Fruit fly (Drosophila melanogaster) whole organism, adult: ENCODE results near the gene CG14968.

ENCODE experiments used
- CG11617 ChIP-seq: fragments of 200-800 bp; sonication (Bioruptor generic); optimal IDR thresholded peaks from 2 replicates; lab custom pipeline; 2017; ENCODE audit warnings: mild to moderate bottlenecking, missing biosample characterization, missing genetic modification reagents, missing genetic modification characterization
- CG12768 ChIP-seq: fragments of 200-800 bp; sonication (Bioruptor generic); optimal IDR thresholded peaks from 2 replicates; lab custom pipeline; 2017; ENCODE audit warnings: missing biosample characterization, missing genetic modification characterization, mild to moderate bottlenecking, moderate library complexity, missing genetic modification reagents
- CG14711 ChIP-seq: fragments of 200-800 bp; sonication (Bioruptor generic); optimal IDR thresholded peaks from 2 replicates; lab custom pipeline; 2018; ENCODE audit warnings: missing biosample characterization, mild to moderate bottlenecking, missing genetic modification characterization, moderate library complexity
- CG1620 ChIP-seq: fragments of 200-800 bp; sonication (Bioruptor generic); optimal IDR thresholded peaks from 2 replicates; lab custom pipeline; 2016; ENCODE audit warnings: missing biosample characterization, missing genetic modification characterization
- CG33017 ChIP-seq: fragments of 200-800 bp; sonication (Bioruptor generic); optimal IDR thresholded peaks from 2 replicates; lab custom pipeline; 2018; ENCODE audit warnings: missing biosample characterization, mild to moderate bottlenecking, missing genetic modification characterization, moderate library complexity
- CG5204 ChIP-seq: fragments of 200-800 bp; sonication (Bioruptor generic); optimal IDR thresholded peaks from 2 replicates; lab custom pipeline; 2016; ENCODE audit warnings: missing biosample characterization, missing genetic modification characterization
- CG7045 ChIP-seq: fragments of 200-800 bp; sonication (Bioruptor generic); optimal IDR thresholded peaks from 2 replicates; lab custom pipeline; 2017; ENCODE audit warnings: missing biosample characterization, mild to moderate bottlenecking, missing genetic modification characterization
- CG7101 ChIP-seq: fragments of 200-800 bp; sonication (Bioruptor generic); optimal IDR thresholded peaks from 2 replicates; lab custom pipeline; 2018; ENCODE audit warnings: missing biosample characterization, mild to moderate bottlenecking, missing genetic modification characterization, moderate library complexity
- Clk ChIP-seq: fragments of 200-800 bp; sonication (Bioruptor generic); optimal IDR thresholded peaks from 2 replicates; lab custom pipeline; 2017; ENCODE audit warnings: missing biosample characterization, missing genetic modification characterization
- Crg-1 ChIP-seq: fragments of 200-800 bp; sonication (Bioruptor generic); optimal IDR thresholded peaks from 2 replicates; lab custom pipeline; 2016; ENCODE audit warnings: missing biosample characterization, missing genetic modification characterization
- Hr96 ChIP-seq: fragments of 200-800 bp; sonication (Bioruptor generic); optimal IDR thresholded peaks from 2 replicates; lab custom pipeline; 2016; ENCODE audit warnings: missing biosample characterization, missing genetic modification characterization
- Mnt ChIP-seq: fragments of 200-800 bp; sonication (Bioruptor generic); optimal IDR thresholded peaks from 2 replicates; lab custom pipeline; 2016; ENCODE audit warnings: missing biosample characterization, mild to moderate bottlenecking, missing genetic modification characterization
- bab1 ChIP-seq: fragments of 200-800 bp; sonication (Bioruptor generic); optimal IDR thresholded peaks from 3 replicates; lab custom pipeline; 2019; ENCODE audit warnings: missing biosample characterization, mild to moderate bottlenecking, missing genetic modification characterization, moderate library complexity
- cic ChIP-seq: fragments of 200-800 bp; sonication (Bioruptor generic); optimal IDR thresholded peaks from 2 replicates; lab custom pipeline; 2017; ENCODE audit warnings: missing biosample characterization, mild to moderate bottlenecking, missing genetic modification characterization, moderate library complexity
- cnc ChIP-seq, 2 experiments: fragments of >200 bp; optimal IDR thresholded peaks; 2 replicates each; lab custom pipeline; 2017
- kay ChIP-seq: fragments of 200-800 bp; sonication (Bioruptor generic); peaks from one replicate; lab custom pipeline; 2016; ENCODE audit warnings: missing biosample characterization, missing genetic modification characterization, borderline replicate concordance
- ovo ChIP-seq: fragments of 200-800 bp; sonication (Bioruptor generic); optimal IDR thresholded peaks from 2 replicates; lab custom pipeline; 2016; ENCODE audit warnings: missing biosample characterization, missing genetic modification characterization
- pad ChIP-seq: fragments of 200-800 bp; sonication (Bioruptor generic); optimal IDR thresholded peaks from 3 replicates; lab custom pipeline; 2017; ENCODE audit warnings: missing biosample characterization, missing genetic modification characterization, mild to moderate bottlenecking, moderate library complexity, missing genetic modification reagents
- tj ChIP-seq: fragments of 200-800 bp; sonication (Bioruptor generic); optimal IDR thresholded peaks from 3 replicates; lab custom pipeline; 2017; ENCODE audit warnings: missing biosample characterization, mild to moderate bottlenecking, missing genetic modification characterization, moderate library complexity
- toe ChIP-seq: fragments of 200-800 bp; sonication (Bioruptor generic); optimal IDR thresholded peaks from 2 replicates; lab custom pipeline; 2016; ENCODE audit warnings: missing biosample characterization, missing genetic modification characterization

The CG14968 gene

DNA sequence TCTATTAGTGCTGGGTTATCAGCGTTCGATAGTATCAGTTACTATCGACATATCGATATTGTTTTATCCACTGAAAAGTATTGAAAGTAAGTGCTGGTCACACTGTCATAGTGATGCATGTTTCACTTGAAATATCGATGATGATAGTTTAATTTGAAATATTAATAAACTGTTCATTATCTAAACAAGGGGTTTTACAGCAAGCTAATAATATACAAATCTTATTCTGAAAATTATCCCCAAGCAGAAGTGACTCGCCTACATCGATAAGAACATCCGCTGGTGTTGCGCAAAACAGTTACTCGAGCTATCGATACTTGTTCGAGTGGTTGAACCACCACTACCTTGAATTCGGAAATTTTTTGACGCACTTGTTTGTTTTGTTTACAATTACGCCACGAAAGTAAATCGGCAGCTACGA is 16.3 kb upstream of the CG14968 start, which contains the start of the genes PIG-C, CG12016 and Dpm2:
TSS of gene PIG-C (minus strand) at position 10 of the 421 bp plus-strand sequence.
TSS of gene CG12016 (plus strand) at position 333 of the 421 bp plus-strand sequence.
TSS of gene Dpm2 (plus strand) at position 333 of the 421 bp plus-strand sequence.
- TF ChIP-seq toe (peak; percentile 92), Hr96 (GFP tag; lab: Kevin White, UChicago) (peak; percentile 85), Clk (GFP tag; lab: Kevin White, UChicago) (peak; percentile 44), CG11617 (GFP tag; lab: Kevin White, UChicago) (peak; percentile 59), CG7045 (GFP tag; lab: Kevin White, UChicago) (peak; percentile 54), Crg-1 (GFP tag; lab: Kevin White, UChicago) (peak; percentile 65), CG14711 (tag; lab: Kevin White, UChicago) (peak; percentile 53), kay (GFP tag; lab: Kevin White, UChicago) (no peak), cnc (optimal IDR thresholded peaks at IDR 0.05; lab: Kevin White, UChicago) (no peak), Mnt (GFP tag; lab: Kevin White, UChicago) (peak; percentile 76), CG7101 (tag; lab: Kevin White, UChicago) (peak; percentile 75), ovo (GFP tag; lab: Kevin White, UChicago) (peak; percentile 49), CG12768 (GFP tag; lab: Kevin White, UChicago) (peak; percentile 40), CG33017 (peak; percentile 66), tj (GFP tag; lab: Kevin White, UChicago) (peak; percentile 40), CG1620 (GFP tag; lab: Kevin White, UChicago) (peak; percentile 81), CG5204 (GFP tag; lab: Kevin White, UChicago) (no peak), bab1 (GFP tag; lab: Kevin White, UChicago) (peak; percentile 75), cic (GFP tag; lab: Kevin White, UChicago) (no peak), pad (GFP tag; lab: Kevin White, UChicago) (peak; percentile 54)

dm6 chr3L:3316441-3316840 is 13.5 kb upstream of the CG14968 start, which contains the start of gene Drsl5:
TSS of gene Drsl5 (plus strand) at chr3L:3316781.
- TF ChIP-seq Hr96 (GFP tag; lab: Kevin White, UChicago) (no peak), cic (GFP tag; lab: Kevin White, UChicago) (no peak), Crg-1 (GFP tag; lab: Kevin White, UChicago) (no peak), CG11617 (GFP tag; lab: Kevin White, UChicago) (no peak)

DNA sequence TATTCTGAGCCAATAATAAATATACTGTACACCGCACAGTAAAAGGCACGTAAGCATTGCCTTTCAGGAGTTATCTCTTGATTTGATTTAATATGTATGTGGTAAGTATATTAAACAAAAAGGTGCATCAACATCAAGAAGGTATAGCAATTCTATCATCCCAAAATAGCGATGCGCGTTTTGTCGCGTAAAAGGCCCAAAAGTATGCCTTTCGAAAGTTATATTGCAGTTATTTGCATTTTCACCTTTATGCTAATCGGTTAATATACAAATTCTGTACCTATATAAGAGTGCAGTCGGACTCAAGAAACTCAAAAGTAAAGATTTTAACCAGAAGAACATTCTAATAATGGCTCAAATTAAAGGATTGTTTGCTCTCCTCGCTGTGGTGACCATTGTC is 12.4 kb upstream of the CG14968 start, which contains the start of gene Drsl4:
TSS of gene Drsl4 (plus strand) at position 333 of the 400 bp plus-strand sequence.
- peak; percentile 22 for TF ChIP-seq bab1 (GFP tag; lab: Kevin White, UChicago)
- no peak for TF ChIP-seq kay (GFP tag; lab: Kevin White, UChicago)

dm6 chr3L:3314696-3315095 is 11.8 kb upstream of the CG14968 start, which contains the start of gene Drsl3:
TSS of gene Drsl3 (plus strand) at chr3L:3314996.
- TF ChIP-seq CG7045 (GFP tag; lab: Kevin White, UChicago): no peak

- TF ChIP-seq CG7101 (tag; lab: Kevin White, UChicago) (no peak), CG33017 (no peak), CG12768 (GFP tag; lab: Kevin White, UChicago) (no peak), ovo (GFP tag; lab: Kevin White, UChicago) (no peak), CG14711 (tag; lab: Kevin White, UChicago) (no peak), Mnt (GFP tag; lab: Kevin White, UChicago) (no peak), CG5204 (GFP tag; lab: Kevin White, UChicago) (no peak), CG11617 (GFP tag; lab: Kevin White, UChicago) (no peak), pad (GFP tag; lab: Kevin White, UChicago) (no peak), Clk (GFP tag; lab: Kevin White, UChicago) (no peak), tj (GFP tag; lab: Kevin White, UChicago) (no peak), toe (no peak)
These were observed 11.1 kb upstream of the CG14968 start, which contains the start of gene Drsl2 for dm6 chr3L:3314049-3314448. TSS of gene Drsl2 (plus strand) at chr3L:3314349.

- TF ChIP-seq Mnt (GFP tag; lab: Kevin White, UChicago) (peak; percentile 98), CG14711 (tag; lab: Kevin White, UChicago) (no peak), tj (GFP tag; lab: Kevin White, UChicago) (peak; percentile 59), Hr96 (GFP tag; lab: Kevin White, UChicago) (no peak), Crg-1 (GFP tag; lab: Kevin White, UChicago) (peak; percentile 17), bab1 (GFP tag; lab: Kevin White, UChicago) (no peak), CG12768 (GFP tag; lab: Kevin White, UChicago) (peak; percentile 23), kay (GFP tag; lab: Kevin White, UChicago) (peak; percentile 69), cic (GFP tag; lab: Kevin White, UChicago) (peak; percentile 94), CG1620 (GFP tag; lab: Kevin White, UChicago) (no peak), CG11617 (GFP tag; lab: Kevin White, UChicago) (peak; percentile 3), pad (GFP tag; lab: Kevin White, UChicago) (no peak)
These were observed 6.0 kb upstream of the CG14968 start for dm6 chr3L:3308676-3309613.
